Fruit fly (Drosophila melanogaster): Measurements from ENCODE around the gene CG2201.

The CG2201 gene

dm6 chr2L:21632909-21633308, 9.0 kb upstream of the CG2201 start (continued):
- no peak for TF ChIP-seq CG34376 (GFP tag; optimal IDR thresholded peaks at IDR 0.05)
- TF ChIP-seq CG34224 (GFP tag; IDR thresholded peaks at IDR 0.05; ENCODE audit: partially characterized antibody), result no peak
- TF ChIP-seq Lim3 (GFP tag; IDR thresholded peaks at IDR 0.05), result no peak
- no peak for TF ChIP-seq Hr3 (GFP tag; optimal IDR thresholded peaks at IDR 0.05)
- peak; percentile 60; the same call in 2 of the 3 replicates for TF ChIP-seq CG2199 (GFP tag; IDR thresholded peaks at IDR 0.05)
- no peak for TF ChIP-seq her (GFP tag; optimal IDR thresholded peaks at IDR 0.05)
- TF ChIP-seq sens (GFP tag), result peak; percentile 21
- TF ChIP-seq slou (GFP tag; optimal IDR thresholded peaks at IDR 0.05), result no peak
- no peak for TF ChIP-seq CG4424 (GFP tag; optimal IDR thresholded peaks at IDR 0.05)
- TF ChIP-seq CG2678 (tag; optimal IDR thresholded peaks at IDR 0.05), result no peak
- no peak for TF ChIP-seq CG9437 (GFP tag; optimal IDR thresholded peaks at IDR 0.05)
- TF ChIP-seq CG4360 (GFP tag; IDR thresholded peaks at IDR 0.05), result no peak
- TF ChIP-seq pum (GFP tag; optimal IDR thresholded peaks at IDR 0.05), result no peak
- TF ChIP-seq CG15479 (GFP tag; optimal IDR thresholded peaks at IDR 0.05), result peak; percentile 53
- TF ChIP-seq mam (GFP tag; optimal IDR thresholded peaks at IDR 0.05), result no peak
- no peak for TF ChIP-seq Dfd (GFP tag; optimal IDR thresholded peaks at IDR 0.05)
- no peak for TF ChIP-seq CG6683 (GFP tag; optimal IDR thresholded peaks at IDR 0.05)
- TF ChIP-seq cad (GFP tag; optimal IDR thresholded peaks at IDR 0.05), result peak; percentile 71
- TF ChIP-seq CG1233 (GFP tag; optimal IDR thresholded peaks at IDR 0.05), result no peak

dm6 chr2L:21632032-21632587, 8.2 kb upstream of the CG2201 start, which contains the start of gene Ac3:
TSS of gene Ac3 (plus strand) at chr2L:21632587.
- TF ChIP-seq tll (GFP tag; optimal IDR thresholded peaks at IDR 0.05) (peak in 1 of 2 experiments; percentile 21), ewg (GFP tag; optimal IDR thresholded peaks at IDR 0.05) (peak; percentile 86), CG10431 (GFP tag; optimal IDR thresholded peaks at IDR 0.05) (peak; percentile 49), cg (GFP tag; optimal IDR thresholded peaks at IDR 0.05) (peak; percentile 31), nmo (GFP tag; optimal IDR thresholded peaks at IDR 0.05) (no peak), zf30C (GFP tag; optimal IDR thresholded peaks at IDR 0.05) (no peak), pros (GFP tag; optimal IDR thresholded peaks at IDR 0.05) (peak; percentile 39), gt (GFP tag; IDR thresholded peaks at IDR 0.05) (no peak), Ets65A (GFP tag) (peak; percentile 88), row (GFP tag; IDR thresholded peaks at IDR 0.05) (peak; percentile 69), ac (GFP tag; optimal IDR thresholded peaks at IDR 0.05) (peak; percentile 91), CG2199 (GFP tag; IDR thresholded peaks at IDR 0.05) (peak; percentile 68; the same call in 1 of the 3 replicates), zen (tag; optimal IDR thresholded peaks at IDR 0.05) (peak; percentile 67), Med (GFP tag) (peak; percentile 23), CG4707 (GFP tag; optimal IDR thresholded peaks at IDR 0.05) (peak; percentile 97), fd3F (GFP tag; optimal IDR thresholded peaks at IDR 0.05) (no peak)

- TF ChIP-seq CG15073 (GFP tag; optimal IDR thresholded peaks at IDR 0.05), result no peak
- peak; percentile 87 for TF ChIP-seq CG2199 (GFP tag; IDR thresholded peaks at IDR 0.05)
- TF ChIP-seq Med (GFP tag), result peak; percentile 57
- TF ChIP-seq ac (GFP tag; optimal IDR thresholded peaks at IDR 0.05), result peak; percentile 16
Observed at dm6 chr2L:21630563-21630817, 6.6 kb upstream of the CG2201 start.

- TF ChIP-seq ham (GFP tag; IDR thresholded peaks at IDR 0.05) (no peak), pita (GFP tag; optimal IDR thresholded peaks at IDR 0.05) (no peak), org-1 (GFP tag; optimal IDR thresholded peaks at IDR 0.05) (no peak), ind (GFP tag; optimal IDR thresholded peaks at IDR 0.05) (peak; percentile 57), gce (GFP tag; IDR thresholded peaks at IDR 0.05) (no peak), CG43689 (GFP tag; IDR thresholded peaks at IDR 0.05) (no peak), bigmax (GFP tag; optimal IDR thresholded peaks at IDR 0.05) (no peak), NK7.1 (GFP tag; optimal IDR thresholded peaks at IDR 0.05) (no peak), Ets65A (GFP tag) (peak; percentile 94), CG9932 (GFP tag; IDR thresholded peaks at IDR 0.05) (no peak; the same call in 1 of the 2 replicates), klu (GFP tag; IDR thresholded peaks at IDR 0.05) (no peak), CG1024 (GFP tag; IDR thresholded peaks at IDR 0.05) (peak; percentile 78; the same call in 1 of the 2 replicates), Ets97D (GFP tag; optimal IDR thresholded peaks at IDR 0.05) (peak; percentile 74)
Observed at dm6 chr2L:21629814-21630562, 6.1 kb upstream of the CG2201 start, which contains the start of gene Df31. TSS of gene Df31 (minus strand) at chr2L:21629932.

Data from whole organism, embryonic.